Worm (Caenorhabditis elegans) whole organism, midembryonic: ENCODE data around the gene tnt-4.

Source experiments
- klf-2 ChIP-seq: fragments of 200-800 bp; sonication (Bioruptor generic); conservative IDR thresholded peaks from 2 replicates; pipeline ENCODE4 v1.3.6; 2022; ENCODE audit warnings: missing genetic modification reagents, missing genetic modification characterization, missing compliant biosample characterization
- med-1 ChIP-seq: sonication (generic microtip); optimal IDR thresholded peaks from 2 replicates; lab custom pipeline; 2017; ENCODE audit warnings: missing genetic modification characterization, mild to moderate bottlenecking, missing compliant biosample characterization, antibody characterized with exemption, missing genetic modification reagents; ENCODE audit not compliant: insufficient read depth

ce11 chrV:1998358-1998757 is 5.6 kb upstream of the tnt-4 start:
- no peak for TF ChIP-seq klf-2 (GFP tag; lab: Robert Waterston, UW)
- no peak for TF ChIP-seq med-1 (GFP tag; lab: Kevin White, UChicago)
